Worm (Caenorhabditis elegans) whole organism, L1 larva: ENCODE data around the gene C04C3.4.
A peak's percentile ranks its signal among the peaks of the same experiment; 100 is the strongest.

Experiments used
- C04F5.9 ChIP-seq: sonication (generic microtip); optimal IDR thresholded peaks from 2 replicates; lab custom pipeline; 2016; ENCODE audit warnings: missing genetic modification characterization, missing compliant biosample characterization
- C16A3.4 ChIP-seq: fragments of 150-350 bp; optimal IDR thresholded peaks from 2 replicates; lab custom pipeline; 2014; ENCODE audit warnings: missing biosample characterization, missing genetic modification characterization
- Y116A8C.19 ChIP-seq: sonication (generic microtip); optimal IDR thresholded peaks from 2 replicates; lab custom pipeline; 2016; ENCODE audit warnings: missing compliant biosample characterization, missing genetic modification characterization, borderline replicate concordance
- ama-1 ChIP-seq: fragments of 150-350 bp; optimal IDR thresholded peaks from 2 replicates; lab custom pipeline; 2014
- ceh-88 ChIP-seq: fragments of 200-800 bp; sonication (Bioruptor generic); IDR thresholded peaks from 2 replicates; pipeline ENCODE4 v1.3.6; 2022; ENCODE audit warnings: missing genetic modification characterization, missing compliant biosample characterization
- ceh-90 ChIP-seq: sonication (generic microtip); optimal IDR thresholded peaks from 2 replicates; lab custom pipeline; 2016; ENCODE audit warnings: missing genetic modification characterization, missing compliant biosample characterization
- ces-1 ChIP-seq: fragments of 150-350 bp; optimal IDR thresholded peaks from 2 replicates; lab custom pipeline; 2014; ENCODE audit warnings: missing biosample characterization, missing genetic modification reagents, missing genetic modification characterization
- dpl-1 ChIP-seq, 3 experiments: fragments of 150-350 bp in 2 of 3; sonication (generic microtip) in 1 of 3; optimal IDR thresholded peaks; 2 replicates each; lab custom pipeline; 2014 to 2017; ENCODE audit warnings: missing biosample characterization in 3 of 3, missing genetic modification characterization in 3 of 3, missing genetic modification reagents in 3 of 3
- dsc-1 ChIP-seq: sonication (generic microtip); optimal IDR thresholded peaks from 2 replicates; lab custom pipeline; 2016; ENCODE audit warnings: mild to moderate bottlenecking, missing genetic modification characterization, missing compliant biosample characterization
- efl-1 ChIP-seq, 4 experiments: fragments of 150-350 bp; optimal IDR thresholded peaks in 3 of 4; peaks in 1 of 4; 1 replicate in 1 of 4; 2 replicates in 3 of 4; lab custom pipeline; 2014; ENCODE audit warnings: missing biosample characterization in 2 of 4, missing genetic modification characterization in 2 of 4, missing genetic modification reagents in 2 of 4
- egl-13 ChIP-seq: sonication (generic microtip); optimal IDR thresholded peaks from 2 replicates; lab custom pipeline; 2016; ENCODE audit warnings: missing genotype, missing genetic modification reagents, missing genetic modification characterization, missing compliant biosample characterization
- egl-27 ChIP-seq, 2 experiments: fragments of 150-350 bp in 1 of 2; sonication (generic microtip); optimal IDR thresholded peaks; 3 replicates each; lab custom pipeline; 2017 to 2018; ENCODE audit warnings: missing biosample characterization in 2 of 2, missing genetic modification characterization in 2 of 2, missing genetic modification reagents in 2 of 2
- elt-2 ChIP-seq: sonication (generic microtip); optimal IDR thresholded peaks from 2 replicates; lab custom pipeline; 2016; ENCODE audit warnings: missing genetic modification characterization, mild to moderate bottlenecking, inconsistent platforms, missing compliant biosample characterization, missing genetic modification reagents
- elt-3 ChIP-seq, 6 experiments: fragments of 150-350 bp in 1 of 6; sonication (generic microtip); optimal IDR thresholded peaks; 2 replicates each; lab custom pipeline; 2017 to 2018; ENCODE audit warnings: missing biosample characterization in 6 of 6, missing genetic modification characterization in 6 of 6, inconsistent platforms in 1 of 6
- fkh-10 ChIP-seq: sonication (generic microtip); optimal IDR thresholded peaks from 2 replicates; lab custom pipeline; 2017; ENCODE audit warnings: missing biosample characterization, missing genetic modification reagents, missing genetic modification characterization
- fkh-4 ChIP-seq: sonication (generic microtip); optimal IDR thresholded peaks from 2 replicates; lab custom pipeline; 2016; ENCODE audit warnings: missing compliant biosample characterization, missing genetic modification characterization, borderline replicate concordance
- hpl-2 ChIP-seq: fragments of 150-350 bp; optimal IDR thresholded peaks from 2 replicates; lab custom pipeline; 2014; ENCODE audit warnings: missing biosample characterization, missing genetic modification reagents, missing genetic modification characterization
- irx-1 ChIP-seq: sonication (generic microtip); optimal IDR thresholded peaks from 2 replicates; lab custom pipeline; 2016; ENCODE audit warnings: missing genetic modification characterization, missing compliant biosample characterization
- jun-1 ChIP-seq: fragments of 150-350 bp; optimal IDR thresholded peaks from 2 replicates; lab custom pipeline; 2014; ENCODE audit warnings: missing biosample characterization, missing genetic modification reagents, missing genetic modification characterization
- lin-35 ChIP-seq, 2 experiments: fragments of 150-350 bp; optimal IDR thresholded peaks; 2 replicates each; lab custom pipeline; 2014; ENCODE audit warnings: missing biosample characterization in 2 of 2, missing genetic modification characterization in 2 of 2, missing genetic modification reagents in 2 of 2
- lin-39 ChIP-seq: fragments of 150-350 bp; optimal IDR thresholded peaks from 2 replicates; lab custom pipeline; 2014; ENCODE audit warnings: missing biosample characterization, missing genetic modification reagents, missing genetic modification characterization
- lsy-2 ChIP-seq, 2 experiments: fragments of 150-350 bp; optimal IDR thresholded peaks; 2 replicates each; lab custom pipeline; 2014; ENCODE audit warnings: missing biosample characterization in 2 of 2, missing genetic modification characterization in 2 of 2
- mdl-1 ChIP-seq, 2 experiments: fragments of 150-350 bp; optimal IDR thresholded peaks; 2 replicates each; lab custom pipeline; 2014 to 2017; ENCODE audit warnings: missing biosample characterization in 2 of 2, missing genetic modification characterization in 2 of 2, inconsistent platforms in 1 of 2
- mef-2 ChIP-seq: fragments of 150-350 bp; optimal IDR thresholded peaks from 2 replicates; lab custom pipeline; 2014; ENCODE audit warnings: missing biosample characterization, missing genetic modification characterization
- mep-1 ChIP-seq: fragments of 150-350 bp; optimal IDR thresholded peaks from 2 replicates; lab custom pipeline; 2014; ENCODE audit warnings: missing biosample characterization, missing genetic modification characterization
- nhr-12 ChIP-seq: sonication (generic microtip); optimal IDR thresholded peaks from 2 replicates; lab custom pipeline; 2017; ENCODE audit warnings: missing biosample characterization, missing genetic modification characterization
- nhr-19 ChIP-seq: fragments of 200-800 bp; sonication (Bioruptor generic); conservative IDR thresholded peaks from 2 replicates; pipeline ENCODE4 v1.3.6; 2022; ENCODE audit warnings: missing genetic modification characterization, missing compliant biosample characterization
- nhr-20 ChIP-seq: sonication (generic microtip); optimal IDR thresholded peaks from 2 replicates; lab custom pipeline; 2016; ENCODE audit warnings: mild to moderate bottlenecking, missing genetic modification characterization, missing compliant biosample characterization
- nhr-237 ChIP-seq: fragments of 150-350 bp; optimal IDR thresholded peaks from 2 replicates; lab custom pipeline; 2014; ENCODE audit warnings: missing biosample characterization, missing genetic modification characterization
- nhr-71 ChIP-seq: sonication (generic microtip); optimal IDR thresholded peaks from 2 replicates; lab custom pipeline; 2016; ENCODE audit warnings: mild to moderate bottlenecking, missing genetic modification characterization, moderate library complexity, missing compliant biosample characterization
- nhr-77 ChIP-seq: fragments of 150-350 bp; optimal IDR thresholded peaks from 2 replicates; lab custom pipeline; 2014; ENCODE audit warnings: missing biosample characterization, missing genetic modification characterization
- nhr-84 ChIP-seq: sonication (generic microtip); optimal IDR thresholded peaks from 2 replicates; lab custom pipeline; 2017; ENCODE audit warnings: missing biosample characterization, missing genetic modification characterization
- nhr-85 ChIP-seq: sonication (generic microtip); peaks from one replicate; lab custom pipeline; 2016; ENCODE audit warnings: missing genetic modification characterization, inconsistent platforms, missing compliant biosample characterization
- nhr-90 ChIP-seq: sonication (generic microtip); optimal IDR thresholded peaks from 2 replicates; lab custom pipeline; 2016; ENCODE audit warnings: mild to moderate bottlenecking, missing genetic modification characterization, missing compliant biosample characterization; ENCODE audit not compliant: poor library complexity
- pax-3 ChIP-seq: fragments of 200-800 bp; sonication (Bioruptor generic); optimal IDR thresholded peaks from 2 replicates; lab custom pipeline; 2018; ENCODE audit warnings: mild to moderate bottlenecking, missing genetic modification characterization, moderate library complexity, missing compliant biosample characterization
- sox-4 ChIP-seq: sonication (generic microtip); optimal IDR thresholded peaks from 2 replicates; lab custom pipeline; 2016; ENCODE audit warnings: missing genetic modification characterization, missing compliant biosample characterization
- sup-37 ChIP-seq: fragments of 200-800 bp; sonication (Bioruptor generic); optimal IDR thresholded peaks from 2 replicates; lab custom pipeline; 2018; ENCODE audit warnings: mild to moderate bottlenecking, missing genetic modification characterization, missing compliant biosample characterization
- swsn-7 ChIP-seq: sonication (generic microtip); optimal IDR thresholded peaks from 2 replicates; lab custom pipeline; 2016; ENCODE audit warnings: missing genetic modification characterization, missing compliant biosample characterization
- tbx-2 ChIP-seq: sonication (generic microtip); optimal IDR thresholded peaks from 2 replicates; lab custom pipeline; 2016; ENCODE audit warnings: missing genetic modification characterization, missing compliant biosample characterization
- tlp-1 ChIP-seq: fragments of 150-350 bp; optimal IDR thresholded peaks from 2 replicates; lab custom pipeline; 2014; ENCODE audit warnings: missing biosample characterization, missing genetic modification characterization
- unc-130 ChIP-seq: fragments of 150-350 bp; optimal IDR thresholded peaks from 2 replicates; lab custom pipeline; 2017; ENCODE audit warnings: missing biosample characterization, missing genetic modification characterization, inconsistent platforms
- unc-30 ChIP-seq: sonication (generic microtip); optimal IDR thresholded peaks from 2 replicates; lab custom pipeline; 2017; ENCODE audit warnings: missing biosample characterization, missing genetic modification characterization
- unc-86 ChIP-seq: sonication (generic microtip); optimal IDR thresholded peaks from 2 replicates; lab custom pipeline; 2016; ENCODE audit warnings: missing genetic modification characterization, missing compliant biosample characterization
- unc-98 ChIP-seq: fragments of 200-800 bp; sonication (Bioruptor generic); IDR thresholded peaks from 2 replicates; pipeline ENCODE4 v1.3.6; 2022; ENCODE audit warnings: missing genetic modification characterization, missing compliant biosample characterization
- ztf-4 ChIP-seq: fragments of 150-350 bp; optimal IDR thresholded peaks from 2 replicates; lab custom pipeline; 2014; ENCODE audit warnings: missing biosample characterization, missing genetic modification characterization

The C04C3.4 gene

ce11 chrIV:3368638-3369247 lies 25.4 kb upstream of the C04C3.4 start, which contains the start of gene vha-19 (continued):
- no peak for TF ChIP-seq egl-27 (tag; optimal IDR thresholded peaks at IDR 0.05; lab: Kevin White, UChicago)
- TF ChIP-seq nhr-84: no peak
- no peak for TF ChIP-seq elt-3 (tag; optimal IDR thresholded peaks at IDR 0.05; lab: Kevin White, UChicago)
- no peak for TF ChIP-seq pax-3
- TF ChIP-seq nhr-19 (GFP tag; lab: Robert Waterston, UW): no peak
- TF ChIP-seq C16A3.4 (tag; lab: Kevin White, UChicago): no peak
- TF ChIP-seq ceh-90: no peak
- TF ChIP-seq dpl-1 (GFP tag; optimal IDR thresholded peaks at IDR 0.05; lab: Kevin White, UChicago): peak in 2 of 3 experiments; percentile 37 to 46
- no peak for TF ChIP-seq mep-1 (tag; lab: Kevin White, UChicago)
- no peak for TF ChIP-seq sox-4 (tag; lab: Kevin White, UChicago)
- no peak for TF ChIP-seq hpl-2
- TF ChIP-seq lsy-2 (tag; optimal IDR thresholded peaks at IDR 0.05; lab: Kevin White, UChicago): peak; percentile 7 to 48
- no peak for TF ChIP-seq lin-39
- no peak for TF ChIP-seq ceh-88
- TF ChIP-seq elt-2 (tag; lab: Kevin White, UChicago): no peak
- TF ChIP-seq nhr-20 (tag; lab: Kevin White, UChicago): peak; percentile 33
- TF ChIP-seq dsc-1 (tag; lab: Kevin White, UChicago): no peak
- no peak for TF ChIP-seq fkh-10 (GFP tag; lab: Kevin White, UChicago)
- no peak for TF ChIP-seq ces-1 (GFP tag; lab: Kevin White, UChicago)
- TF ChIP-seq efl-1 (optimal IDR thresholded peaks at IDR 0.05; lab: Kevin White, UChicago): peak; percentile 45 to 64
- TF ChIP-seq efl-1 (GFP tag; optimal IDR thresholded peaks at IDR 0.05 in 1 of 2; lab: Kevin White, UChicago): peak; percentile 43 to 75
- no peak for TF ChIP-seq tlp-1 (tag; lab: Kevin White, UChicago)
- no peak for TF ChIP-seq irx-1
- TF ChIP-seq mef-2: no peak
- TF ChIP-seq unc-98 (GFP tag; lab: Robert Waterston, UW): no peak
- no peak for TF ChIP-seq Y116A8C.19 (tag; lab: Kevin White, UChicago)
- no peak for TF ChIP-seq unc-86 (tag; lab: Kevin White, UChicago)
- TF ChIP-seq sup-37: no peak
- no peak for TF ChIP-seq nhr-237 (tag; lab: Kevin White, UChicago)
- no peak for TF ChIP-seq C04F5.9 (tag; lab: Kevin White, UChicago)

DNA sequence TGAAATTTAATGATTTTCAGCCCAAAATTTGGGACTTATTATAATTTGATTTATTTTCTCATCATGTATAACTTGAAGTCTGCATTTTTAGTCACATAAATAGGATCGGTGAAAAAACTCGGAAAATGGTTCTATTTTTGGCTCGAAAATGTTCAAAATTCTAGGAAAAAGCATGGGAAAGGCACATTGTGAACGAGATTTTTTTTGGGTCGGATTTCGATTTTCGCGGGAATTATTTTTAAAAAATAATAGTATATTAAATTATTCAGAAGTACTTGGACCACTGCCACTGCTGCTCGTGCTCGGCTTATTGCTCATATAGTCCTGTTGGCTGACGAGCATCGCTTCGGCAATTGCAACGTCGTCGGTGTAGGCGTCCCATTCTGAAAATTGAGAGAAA lies 20.8 kb upstream of the C04C3.4 start:
- TF ChIP-seq nhr-71 (peak; percentile 19), nhr-90 (peak; percentile 19), efl-1 (optimal IDR thresholded peaks at IDR 0.05; lab: Kevin White, UChicago) (no peak), efl-1 (GFP tag; optimal IDR thresholded peaks at IDR 0.05 in 1 of 2; lab: Kevin White, UChicago) (peak in 1 of 2 experiments; percentile 89), lin-35 (GFP tag; optimal IDR thresholded peaks at IDR 0.05; lab: Kevin White, UChicago) (no peak), egl-13 (tag; lab: Kevin White, UChicago) (no peak)

DNA sequence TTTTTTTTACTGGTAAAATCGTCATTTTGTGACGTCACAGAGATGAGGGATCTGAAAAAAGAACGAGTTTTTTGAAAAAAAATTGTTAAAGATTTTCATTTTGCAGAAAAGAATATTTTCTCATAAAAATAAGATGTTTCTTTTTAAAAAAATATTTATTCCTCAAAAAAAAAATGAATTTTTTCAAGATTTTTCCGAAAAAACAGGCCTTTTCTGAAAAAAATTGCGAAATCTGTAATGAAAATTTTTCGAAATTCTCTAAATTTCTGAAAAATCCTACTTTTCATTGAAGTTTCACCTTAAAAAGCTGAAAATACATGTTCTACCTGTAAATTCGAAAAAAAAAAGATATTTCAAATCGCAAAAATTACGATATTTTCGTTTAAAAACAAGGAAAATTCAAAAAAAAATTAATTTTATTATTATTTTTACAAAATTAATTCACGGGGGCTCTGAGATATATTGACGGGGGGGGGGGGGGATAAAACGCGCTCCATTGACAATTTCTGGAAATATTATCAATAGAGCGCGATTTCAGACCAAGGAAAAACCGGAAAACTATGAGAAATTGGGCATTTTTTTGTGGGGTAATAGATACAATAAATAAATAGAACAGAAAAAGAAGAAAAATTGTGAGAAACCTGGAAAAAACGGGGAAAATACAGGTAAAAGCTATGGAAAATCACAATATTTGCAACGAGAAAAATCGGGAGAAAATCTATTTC lies 15.9 kb upstream of the C04C3.4 start, which contains the start of gene otub-4:
otub-4 (minus strand) TSS at position 51 of the 725 bp plus-strand sequence.
- TF ChIP-seq efl-1 (optimal IDR thresholded peaks at IDR 0.05; lab: Kevin White, UChicago) (no peak), efl-1 (GFP tag; optimal IDR thresholded peaks at IDR 0.05 in 1 of 2; lab: Kevin White, UChicago) (peak in 1 of 2 experiments; percentile 46), nhr-77 (no peak)

ce11 chrIV:3382338-3382907 lies 11.7 kb upstream of the C04C3.4 start, which contains the start of gene B0546.3:
TSS of gene B0546.3 (minus strand) at chrIV:3382841.
- TF ChIP-seq hpl-2: no peak
- TF ChIP-seq ama-1 (lab: Kevin White, UChicago): no peak
- TF ChIP-seq nhr-12 (tag; lab: Kevin White, UChicago): no peak
- TF ChIP-seq nhr-77: no peak
- peak; percentile 5 for TF ChIP-seq nhr-71
- peak; percentile 9 for TF ChIP-seq elt-2 (tag; lab: Kevin White, UChicago)
- TF ChIP-seq ztf-4 (tag; lab: Kevin White, UChicago): no peak
- TF ChIP-seq irx-1: no peak
- no peak for TF ChIP-seq egl-13 (tag; lab: Kevin White, UChicago)
- no peak for TF ChIP-seq jun-1
- TF ChIP-seq fkh-4 (tag; lab: Kevin White, UChicago): no peak
- TF ChIP-seq unc-30 (tag; lab: Kevin White, UChicago): no peak
- no peak for TF ChIP-seq swsn-7
- no peak for TF ChIP-seq nhr-237 (tag; lab: Kevin White, UChicago)
- no peak for TF ChIP-seq unc-130 (tag; lab: Kevin White, UChicago)
- no peak for TF ChIP-seq tbx-2 (tag; lab: Kevin White, UChicago)
- no peak for TF ChIP-seq unc-98 (GFP tag; lab: Robert Waterston, UW)
- no peak for TF ChIP-seq mdl-1 (tag; optimal IDR thresholded peaks at IDR 0.05; lab: Kevin White, UChicago)
- TF ChIP-seq nhr-85 (tag; lab: Kevin White, UChicago): peak; percentile 43
